Worm (Caenorhabditis elegans): ENCODE data around the gene F36H9.7.

DNA sequence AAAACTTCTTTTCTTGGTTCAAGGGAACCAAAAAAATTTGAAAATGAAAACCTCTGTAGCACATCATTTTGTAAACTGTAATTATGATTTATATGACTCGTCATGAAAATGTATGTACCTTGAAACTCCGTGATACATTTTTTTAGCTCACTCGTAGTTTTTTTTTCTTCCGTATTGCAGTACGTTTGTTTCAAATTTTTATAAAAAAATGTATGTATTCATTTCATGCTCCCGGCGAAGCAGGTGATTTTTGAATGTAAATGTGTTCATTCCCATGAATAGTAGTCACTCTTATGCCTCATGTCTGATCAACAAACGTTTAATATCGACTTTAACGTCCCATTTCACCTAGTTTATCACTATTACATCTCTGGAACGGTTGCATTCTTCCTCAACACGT, 49.4 kb downstream of the F36H9.7 start, which contains the start of gene sri-27:
- TF ChIP-seq ekl-4 (GFP tag; IDR thresholded peaks at IDR 0.05), result no peak
- TF ChIP-seq unc-62 (GFP tag; optimal IDR thresholded peaks at IDR 0.05), result no peak
- TF ChIP-seq F49E8.2 (tag; optimal IDR thresholded peaks at IDR 0.05; ENCODE audit: insufficient read depth), result no peak
- TF ChIP-seq T26A5.8 (tag; optimal IDR thresholded peaks at IDR 0.05), result no peak
- TF ChIP-seq ama-1 (optimal IDR thresholded peaks at IDR 0.05), result no peak
- no peak for TF ChIP-seq ama-1 (GFP tag; optimal IDR thresholded peaks at IDR 0.05)

All from whole organism, young adult.